Fruit fly (Drosophila melanogaster): Measurements from ENCODE around the gene Obp8a.

Gene Obp8a

dm6 chrX:9214576-9214975 is at the start of gene Obp8a:
Obp8a (plus strand) TSS chrX:9214876.
- TF ChIP-seq EcR (GFP tag; optimal IDR thresholded peaks at IDR 0.05) = no peak
- no peak for TF ChIP-seq usp (GFP tag; optimal IDR thresholded peaks at IDR 0.05)
- no peak for TF ChIP-seq pan (optimal IDR thresholded peaks at IDR 0.05)

- TF ChIP-seq EcR (GFP tag; optimal IDR thresholded peaks at IDR 0.05) = no peak
Measured at dm6 chrX:9168273-9168672, 46.4 kb upstream of the Obp8a start.

dm6 chrX:9187429-9187828 is 27.2 kb upstream of the Obp8a start:
- TF ChIP-seq usp (GFP tag; optimal IDR thresholded peaks at IDR 0.05) = no peak
- TF ChIP-seq EcR (GFP tag; optimal IDR thresholded peaks at IDR 0.05) = no peak
- TF ChIP-seq psq (optimal IDR thresholded peaks at IDR 0.05) = no peak
- TF ChIP-seq CG8478 (optimal IDR thresholded peaks at IDR 0.05) = no peak
- TF ChIP-seq Dll (optimal IDR thresholded peaks at IDR 0.05) = no peak
- no peak for TF ChIP-seq pan (optimal IDR thresholded peaks at IDR 0.05)

dm6 chrX:9190555-9191184 is 24.0 kb upstream of the Obp8a start, which contains the start of gene CG12115:
CG12115 (minus strand) TSS chrX:9190605.
- TF ChIP-seq CG8478 (optimal IDR thresholded peaks at IDR 0.05) = no peak
- no peak for TF ChIP-seq EcR (GFP tag; optimal IDR thresholded peaks at IDR 0.05)

- TF ChIP-seq CG8478 (optimal IDR thresholded peaks at IDR 0.05) = no peak
- TF ChIP-seq Dll (optimal IDR thresholded peaks at IDR 0.05) = no peak
- no peak for TF ChIP-seq pan (optimal IDR thresholded peaks at IDR 0.05)
- no peak for TF ChIP-seq EcR (GFP tag; optimal IDR thresholded peaks at IDR 0.05)
- no peak for TF ChIP-seq usp (GFP tag; optimal IDR thresholded peaks at IDR 0.05)
Measured at dm6 chrX:9191357-9191756, 23.3 kb upstream of the Obp8a start, which contains the start of gene CG12057. CG12057 (plus strand) TSS chrX:9191657.

dm6 chrX:9192429-9192828 is 22.2 kb upstream of the Obp8a start, which contains the start of gene CG12056:
CG12056 (plus strand) TSS chrX:9192669.
- TF ChIP-seq pan (optimal IDR thresholded peaks at IDR 0.05) = no peak
- TF ChIP-seq Dll (optimal IDR thresholded peaks at IDR 0.05) = no peak
- no peak for TF ChIP-seq EcR (GFP tag; optimal IDR thresholded peaks at IDR 0.05)

- TF ChIP-seq usp (GFP tag; optimal IDR thresholded peaks at IDR 0.05) = no peak
- TF ChIP-seq CG8478 (optimal IDR thresholded peaks at IDR 0.05) = no peak
Measured at dm6 chrX:9193604-9194003, 21.1 kb upstream of the Obp8a start, which contains the start of gene CG12106. CG12106 (plus strand) TSS chrX:9193898.

- TF ChIP-seq usp (GFP tag; optimal IDR thresholded peaks at IDR 0.05) (no peak), Dll (optimal IDR thresholded peaks at IDR 0.05) (no peak), EcR (GFP tag; optimal IDR thresholded peaks at IDR 0.05) (no peak), CG8478 (optimal IDR thresholded peaks at IDR 0.05) (no peak), psq (optimal IDR thresholded peaks at IDR 0.05) (no peak), pan (optimal IDR thresholded peaks at IDR 0.05) (no peak)
Measured at dm6 chrX:9195311-9195710, 19.4 kb upstream of the Obp8a start.

- TF ChIP-seq CG8478 (optimal IDR thresholded peaks at IDR 0.05) (no peak), Dll (optimal IDR thresholded peaks at IDR 0.05) (no peak), EcR (GFP tag; optimal IDR thresholded peaks at IDR 0.05) (no peak), psq (optimal IDR thresholded peaks at IDR 0.05) (no peak)
Measured at dm6 chrX:9196362-9196761, 18.3 kb upstream of the Obp8a start, which contains the start of gene CG12118. CG12118 (minus strand) TSS chrX:9196414.

- no peak for TF ChIP-seq CG8478 (optimal IDR thresholded peaks at IDR 0.05)
- no peak for TF ChIP-seq pan (optimal IDR thresholded peaks at IDR 0.05)
- TF ChIP-seq usp (GFP tag; optimal IDR thresholded peaks at IDR 0.05) = no peak
- no peak for TF ChIP-seq Dll (optimal IDR thresholded peaks at IDR 0.05)
- no peak for TF ChIP-seq EcR (GFP tag; optimal IDR thresholded peaks at IDR 0.05)
- TF ChIP-seq psq (optimal IDR thresholded peaks at IDR 0.05) = no peak
Measured at dm6 chrX:9200234-9200633, 14.4 kb upstream of the Obp8a start.

dm6 chrX:9201080-9201479 is 13.6 kb upstream of the Obp8a start:
- TF ChIP-seq pan (optimal IDR thresholded peaks at IDR 0.05) (no peak), Dll (optimal IDR thresholded peaks at IDR 0.05) (no peak), usp (GFP tag; optimal IDR thresholded peaks at IDR 0.05) (no peak), psq (optimal IDR thresholded peaks at IDR 0.05) (no peak), EcR (GFP tag; optimal IDR thresholded peaks at IDR 0.05) (no peak)

dm6 chrX:9201866-9202681 is 12.6 kb upstream of the Obp8a start:
- TF ChIP-seq Dll (optimal IDR thresholded peaks at IDR 0.05) (no peak), EcR (GFP tag; optimal IDR thresholded peaks at IDR 0.05) (no peak), pan (optimal IDR thresholded peaks at IDR 0.05) (no peak), psq (optimal IDR thresholded peaks at IDR 0.05) (no peak), CG8478 (optimal IDR thresholded peaks at IDR 0.05) (no peak), usp (GFP tag; optimal IDR thresholded peaks at IDR 0.05) (no peak)

- TF ChIP-seq CG8478 (optimal IDR thresholded peaks at IDR 0.05) (no peak), psq (optimal IDR thresholded peaks at IDR 0.05) (no peak), EcR (GFP tag; optimal IDR thresholded peaks at IDR 0.05) (no peak), usp (GFP tag; optimal IDR thresholded peaks at IDR 0.05) (no peak), pan (optimal IDR thresholded peaks at IDR 0.05) (no peak), Dll (optimal IDR thresholded peaks at IDR 0.05) (no peak)
Measured at dm6 chrX:9210787-9211186, 3.9 kb upstream of the Obp8a start, which contains the start of gene SmydA-9. SmydA-9 (minus strand) TSS chrX:9210887.

Data from whole organism.